Worm (Caenorhabditis elegans) whole organism, L3 larva: ENCODE measurements around the gene hel-1.

ENCODE experiments used
- R02D3.7 ChIP-seq: fragments of 150-350 bp; optimal IDR thresholded peaks from 2 replicates; lab custom pipeline; 2014; ENCODE audit warnings: missing biosample characterization, missing genetic modification characterization
- ZK546.5 ChIP-seq: sonication (generic microtip); optimal IDR thresholded peaks from 2 replicates; lab custom pipeline; 2017; ENCODE audit warnings: missing biosample characterization, missing genetic modification characterization
- aly-2 ChIP-seq: fragments of 150-350 bp; optimal IDR thresholded peaks from 2 replicates; lab custom pipeline; 2014; ENCODE audit warnings: missing biosample characterization, missing genetic modification characterization
- ama-1 ChIP-seq: fragments of 150-350 bp; optimal IDR thresholded peaks from 2 replicates; lab custom pipeline; 2018
- ceh-16 ChIP-seq: sonication (generic microtip); optimal IDR thresholded peaks from 2 replicates; lab custom pipeline; 2017; ENCODE audit warnings: missing biosample characterization, missing genetic modification characterization
- ceh-28 ChIP-seq: fragments of 150-350 bp; optimal IDR thresholded peaks from 2 replicates; lab custom pipeline; 2014; ENCODE audit warnings: missing biosample characterization, missing genetic modification reagents, missing genetic modification characterization
- daf-12 ChIP-seq: fragments of 150-350 bp; optimal IDR thresholded peaks from 2 replicates; lab custom pipeline; 2014; ENCODE audit warnings: missing biosample characterization, missing genetic modification reagents, missing genetic modification characterization
- egl-27 ChIP-seq: sonication (generic microtip); optimal IDR thresholded peaks from 4 replicates; lab custom pipeline; 2017; ENCODE audit warnings: missing biosample characterization, missing genetic modification reagents, missing genetic modification characterization
- elt-1 ChIP-seq: fragments of 150-350 bp; optimal IDR thresholded peaks from 2 replicates; lab custom pipeline; 2014; ENCODE audit warnings: missing biosample characterization, missing genetic modification characterization
- elt-2 ChIP-seq: sonication (generic microtip); optimal IDR thresholded peaks from 2 replicates; lab custom pipeline; 2016; ENCODE audit warnings: missing genetic modification reagents, mild to moderate bottlenecking, missing genetic modification characterization, missing compliant biosample characterization
- elt-3 ChIP-seq, 3 experiments: fragments of 150-350 bp in 1 of 3; sonication (generic microtip) in 2 of 3; optimal IDR thresholded peaks; 2 replicates in 2 of 3; 4 replicates in 1 of 3; lab custom pipeline; 2014 to 2017; ENCODE audit warnings: missing biosample characterization in 3 of 3, missing genetic modification characterization in 3 of 3
- eor-1 ChIP-seq, 2 experiments: fragments of 150-350 bp; optimal IDR thresholded peaks; 2 replicates each; lab custom pipeline; 2014 to 2018; ENCODE audit warnings: missing biosample characterization in 2 of 2, missing genetic modification characterization in 2 of 2
- fkh-10 ChIP-seq: sonication (generic microtip); optimal IDR thresholded peaks from 2 replicates; lab custom pipeline; 2017; ENCODE audit warnings: missing biosample characterization, missing genetic modification reagents, missing genetic modification characterization
- fos-1 ChIP-seq: fragments of 150-350 bp; optimal IDR thresholded peaks from 2 replicates; lab custom pipeline; 2014; ENCODE audit warnings: missing biosample characterization, missing genetic modification characterization
- lin-15B ChIP-seq: fragments of 150-350 bp; optimal IDR thresholded peaks from 2 replicates; lab custom pipeline; 2014; ENCODE audit warnings: missing biosample characterization, missing genetic modification characterization
- lin-39 ChIP-seq: fragments of 150-350 bp; optimal IDR thresholded peaks from 2 replicates; lab custom pipeline; 2018; ENCODE audit warnings: missing biosample characterization, missing genetic modification reagents, missing genetic modification characterization
- lsy-12 ChIP-seq: sonication (generic microtip); optimal IDR thresholded peaks from 2 replicates; lab custom pipeline; 2016; ENCODE audit warnings: mild to moderate bottlenecking, missing genetic modification characterization, missing compliant biosample characterization
- mdl-1 ChIP-seq: fragments of 150-350 bp; optimal IDR thresholded peaks from 2 replicates; lab custom pipeline; 2014; ENCODE audit warnings: missing biosample characterization, missing genetic modification characterization
- nfya-1 ChIP-seq: sonication (generic microtip); optimal IDR thresholded peaks from 2 replicates; lab custom pipeline; 2017; ENCODE audit warnings: missing genetic modification characterization, mild to moderate bottlenecking, missing compliant biosample characterization, antibody characterized with exemption, moderate library complexity; ENCODE audit not compliant: insufficient read depth
- nhr-11 ChIP-seq: fragments of 150-350 bp; optimal IDR thresholded peaks from 2 replicates; lab custom pipeline; 2014; ENCODE audit warnings: missing biosample characterization, missing genetic modification characterization
- nhr-12 ChIP-seq: fragments of 150-350 bp; optimal IDR thresholded peaks from 2 replicates; lab custom pipeline; 2014; ENCODE audit warnings: missing biosample characterization, missing genetic modification characterization
- nhr-23 ChIP-seq: fragments of 150-350 bp; optimal IDR thresholded peaks from 2 replicates; lab custom pipeline; 2014; ENCODE audit warnings: missing biosample characterization, missing genetic modification reagents, missing genetic modification characterization
- nhr-237 ChIP-seq: fragments of 150-350 bp; optimal IDR thresholded peaks from 2 replicates; lab custom pipeline; 2014; ENCODE audit warnings: missing biosample characterization, missing genetic modification characterization
- nhr-25 ChIP-seq: sonication (generic microtip); optimal IDR thresholded peaks from 2 replicates; lab custom pipeline; 2017; ENCODE audit warnings: missing biosample characterization, missing genetic modification characterization
- nhr-67 ChIP-seq: fragments of 150-350 bp; optimal IDR thresholded peaks from 2 replicates; lab custom pipeline; 2014; ENCODE audit warnings: missing biosample characterization, missing genetic modification characterization
- nhr-76 ChIP-seq: fragments of 150-350 bp; sonication (generic microtip); optimal IDR thresholded peaks from 5 replicates; lab custom pipeline; 2014; ENCODE audit warnings: missing biosample characterization, missing genetic modification characterization
- pqm-1 ChIP-seq: fragments of 150-350 bp; optimal IDR thresholded peaks from 2 replicates; lab custom pipeline; 2017; ENCODE audit warnings: missing biosample characterization, missing genetic modification characterization, inconsistent platforms
- sea-2 ChIP-seq: fragments of 150-350 bp; sonication (generic microtip); optimal IDR thresholded peaks from 4 replicates; lab custom pipeline; 2014; ENCODE audit warnings: missing biosample characterization, missing genetic modification reagents, missing genetic modification characterization
- snpc-4 ChIP-seq: fragments of 150-350 bp; optimal IDR thresholded peaks from 2 replicates; lab custom pipeline; 2014; ENCODE audit warnings: missing biosample characterization, missing genetic modification characterization
- unc-39 ChIP-seq: sonication (generic microtip); optimal IDR thresholded peaks from 4 replicates; lab custom pipeline; 2017; ENCODE audit warnings: missing biosample characterization, missing genetic modification characterization
- unc-62 ChIP-seq: fragments of 150-350 bp; sonication (generic microtip); optimal IDR thresholded peaks from 4 replicates; lab custom pipeline; 2014; ENCODE audit warnings: missing biosample characterization, missing genetic modification reagents, missing genetic modification characterization
- ztf-11 ChIP-seq: fragments of 150-350 bp; optimal IDR thresholded peaks from 2 replicates; lab custom pipeline; 2014; ENCODE audit warnings: missing biosample characterization, missing genetic modification characterization
- ztf-4 ChIP-seq: fragments of 150-350 bp; optimal IDR thresholded peaks from 2 replicates; lab custom pipeline; 2014; ENCODE audit warnings: missing biosample characterization, missing genetic modification characterization

The hel-1 gene

ce11 chrII:8316701-8317100 lies 12.0 kb downstream of the hel-1 start:
- no peak for TF ChIP-seq elt-1 (tag; lab: Kevin White, UChicago)
- TF ChIP-seq nhr-23: no peak
- TF ChIP-seq elt-2: no peak
- no peak for TF ChIP-seq ceh-28
- TF ChIP-seq lin-15B (tag; lab: Kevin White, UChicago): no peak
- no peak for TF ChIP-seq mdl-1
- no peak for TF ChIP-seq fos-1

- TF ChIP-seq lin-15B (tag; lab: Kevin White, UChicago) (no peak), unc-39 (tag; lab: Kevin White, UChicago) (no peak), nfya-1 (tag; lab: Kevin White, UChicago) (no peak), sea-2 (GFP tag; lab: Kevin White, UChicago) (no peak), nhr-12 (tag; lab: Kevin White, UChicago) (no peak), fos-1 (no peak), elt-3 (tag; optimal IDR thresholded peaks at IDR 0.05; lab: Kevin White, UChicago) (no peak), daf-12 (tag; lab: Kevin White, UChicago) (no peak), lsy-12 (tag; lab: Kevin White, UChicago) (no peak), nhr-25 (tag; lab: Kevin White, UChicago) (no peak), egl-27 (tag; lab: Kevin White, UChicago) (no peak), R02D3.7 (tag; lab: Kevin White, UChicago) (no peak), nhr-11 (tag; lab: Kevin White, UChicago) (no peak), pqm-1 (tag; lab: Kevin White, UChicago) (no peak), unc-62 (no peak), lin-39 (no peak), ztf-11 (tag; lab: Kevin White, UChicago) (no peak), nhr-67 (no peak)
- TF ChIP-seq, all 47 proteins: peak for 0
Measured at ce11 chrII:8314768-8315167, 13.9 kb downstream of the hel-1 start.

ce11 chrII:8312012-8312411 lies 16.7 kb downstream of the hel-1 start:
- TF ChIP-seq fkh-10 (GFP tag; lab: Kevin White, UChicago): no peak
- no peak for TF ChIP-seq daf-12 (tag; lab: Kevin White, UChicago)
- TF ChIP-seq ztf-4 (tag; lab: Kevin White, UChicago): no peak
- TF ChIP-seq aly-2 (tag; lab: Kevin White, UChicago): no peak
- TF ChIP-seq nhr-12 (tag; lab: Kevin White, UChicago): no peak
- TF ChIP-seq nhr-11 (tag; lab: Kevin White, UChicago): no peak
- no peak for TF ChIP-seq lsy-12 (tag; lab: Kevin White, UChicago)
- TF ChIP-seq nhr-76: no peak
- no peak for TF ChIP-seq nhr-25 (tag; lab: Kevin White, UChicago)

ce11 chrII:8311484-8311883 lies 17.2 kb downstream of the hel-1 start:
- TF ChIP-seq snpc-4 (tag; lab: Kevin White, UChicago) (no peak), eor-1 (tag; optimal IDR thresholded peaks at IDR 0.05; lab: Kevin White, UChicago) (no peak), nhr-12 (tag; lab: Kevin White, UChicago) (no peak), ceh-16 (tag; lab: Kevin White, UChicago) (no peak), ZK546.5 (no peak), lin-15B (tag; lab: Kevin White, UChicago) (no peak), nhr-237 (no peak)

ce11 chrII:8308314-8308713 lies 20.4 kb downstream of the hel-1 start:
- TF ChIP-seq pqm-1 (tag; lab: Kevin White, UChicago) (no peak), eor-1 (tag; optimal IDR thresholded peaks at IDR 0.05; lab: Kevin White, UChicago) (no peak), sea-2 (GFP tag; lab: Kevin White, UChicago) (no peak), ama-1 (no peak), R02D3.7 (tag; lab: Kevin White, UChicago) (no peak)

- TF ChIP-seq nhr-23 (no peak), fos-1 (no peak)
Measured at ce11 chrII:8295296-8295695, 33.4 kb downstream of the hel-1 start, which contains the start of gene nlp-55. nlp-55 (minus strand) TSS chrII:8295396.
